Worm (Caenorhabditis elegans): ENCODE results near the gene K10B3.5.

K10B3.5 gene

DNA sequence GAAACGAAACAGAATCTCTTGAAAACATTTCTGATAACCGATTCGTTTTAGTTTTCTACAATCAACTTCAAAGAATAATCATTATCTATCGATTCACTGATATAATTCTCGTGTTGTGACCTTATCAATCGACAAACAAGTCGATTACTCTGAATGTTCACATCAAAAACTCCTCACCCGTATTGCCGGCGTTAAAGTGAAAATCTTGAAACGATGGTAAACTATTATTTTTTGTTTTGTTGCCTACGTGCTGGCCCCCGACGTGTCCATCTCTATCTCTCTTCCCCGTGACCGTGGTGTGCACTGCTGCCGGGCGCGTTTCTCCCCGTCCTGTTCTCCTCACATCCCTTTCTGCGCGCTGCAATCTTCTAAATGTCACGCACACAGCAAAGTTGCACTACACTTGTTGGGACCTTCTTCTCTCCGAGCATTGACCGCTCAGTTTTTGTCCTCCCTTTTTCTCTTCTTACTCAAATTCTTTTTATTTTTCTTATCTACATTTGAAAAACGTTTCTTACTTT, 16.3 kb downstream of the K10B3.5 start (continued):
- TF ChIP-seq tlf-1 (GFP tag; optimal IDR thresholded peaks at IDR 0.05) = no peak
- peak; percentile 19; the same call in 1 of the 2 replicates for TF ChIP-seq hmg-1.2 (GFP tag; IDR thresholded peaks at IDR 0.05)
- TF ChIP-seq lsy-27 (tag; optimal IDR thresholded peaks at IDR 0.05; ENCODE audit: borderline replicate concordance, insufficient read depth) = no peak
- no peak for TF ChIP-seq B0019.2 (GFP tag; conservative IDR thresholded peaks at IDR 0.05)
- no peak for TF ChIP-seq pbrm-1 (GFP tag; IDR thresholded peaks at IDR 0.05)
- no peak for TF ChIP-seq nhr-179 (tag; optimal IDR thresholded peaks at IDR 0.05)
- no peak for TF ChIP-seq F57A8.1 (GFP tag; optimal IDR thresholded peaks at IDR 0.05)
- TF ChIP-seq B0336.3 (GFP tag; IDR thresholded peaks at IDR 0.05) = no peak
- TF ChIP-seq mes-4 (tag; optimal IDR thresholded peaks at IDR 0.05) = no peak
- no peak for TF ChIP-seq dpff-1 (tag; optimal IDR thresholded peaks at IDR 0.05)
- no peak for TF ChIP-seq lin-54 (GFP tag; optimal IDR thresholded peaks at IDR 0.05)
- TF ChIP-seq Y53G8AR.9 (GFP tag; conservative IDR thresholded peaks at IDR 0.05) = 0 out of 2 replicates have a peak, but pooled peaks have one; percentile 24
- TF ChIP-seq B0035.1 (tag; optimal IDR thresholded peaks at IDR 0.05) = no peak
- TF ChIP-seq ztf-6 (GFP tag; IDR thresholded peaks at IDR 0.05) = no peak
- no peak for TF ChIP-seq Y56A3A.18 (GFP tag; IDR thresholded peaks at IDR 0.05)
- peak; percentile 34 for TF ChIP-seq ztf-18 (tag; optimal IDR thresholded peaks at IDR 0.05)
- no peak for TF ChIP-seq ceh-40 (GFP tag; IDR thresholded peaks at IDR 0.05)
- no peak for TF ChIP-seq T26A5.8 (tag; optimal IDR thresholded peaks at IDR 0.05)
- no peak for TF ChIP-seq Y79H2A.3 (GFP tag; conservative IDR thresholded peaks at IDR 0.05)
- peak; percentile 89 for TF ChIP-seq nhr-80 (tag; optimal IDR thresholded peaks at IDR 0.05)
- 0 out of 2 replicates have a peak, but pooled peaks have one; percentile 20 for TF ChIP-seq K11D2.4 (GFP tag; IDR thresholded peaks at IDR 0.05)
- no peak for TF ChIP-seq Y53F4B.3 (GFP tag; IDR thresholded peaks at IDR 0.05)
- TF ChIP-seq efl-1 (GFP tag; optimal IDR thresholded peaks at IDR 0.05) = no peak
- TF ChIP-seq nfya-1 (tag; optimal IDR thresholded peaks at IDR 0.05; ENCODE audit: borderline replicate concordance, insufficient read depth) = no peak
- peak; percentile 52 for TF ChIP-seq attf-5 (GFP tag; optimal IDR thresholded peaks at IDR 0.05)
- no peak for TF ChIP-seq fkh-3 (tag; optimal IDR thresholded peaks at IDR 0.05)
- TF ChIP-seq cebp-1 (GFP tag; IDR thresholded peaks at IDR 0.05) = 0 out of 2 replicates have a peak, but pooled peaks have one; percentile 12
- TF ChIP-seq cebp-1 (tag; optimal IDR thresholded peaks at IDR 0.05) = peak; percentile 52
- TF ChIP-seq nhr-90 (tag; optimal IDR thresholded peaks at IDR 0.05) = no peak
- TF ChIP-seq chd-7 (tag; optimal IDR thresholded peaks at IDR 0.05) = no peak
- no peak for TF ChIP-seq cebp-2 (GFP tag; IDR thresholded peaks at IDR 0.05)
- TF ChIP-seq ztf-26 (tag; optimal IDR thresholded peaks at IDR 0.05) = no peak
- TF ChIP-seq ccch-3 (GFP tag; optimal IDR thresholded peaks at IDR 0.05) = no peak
- TF ChIP-seq ztf-3 (GFP tag; optimal IDR thresholded peaks at IDR 0.05) = no peak
- TF ChIP-seq Y95B8A.8 (GFP tag; IDR thresholded peaks at IDR 0.05) = no peak
- no peak for TF ChIP-seq ceh-91 (GFP tag; IDR thresholded peaks at IDR 0.05)
- peak; percentile 21 for TF ChIP-seq somi-1 (GFP tag; optimal IDR thresholded peaks at IDR 0.05)
- no peak for TF ChIP-seq akir-1 (GFP tag; optimal IDR thresholded peaks at IDR 0.05)
- no peak for TF ChIP-seq F33H1.4 (GFP tag; IDR thresholded peaks at IDR 0.05)
- no peak for TF ChIP-seq snpc-4 (GFP tag; optimal IDR thresholded peaks at IDR 0.05)
- peak in 1 of 4 experiments; percentile 23 for TF ChIP-seq snpc-4 (tag; optimal IDR thresholded peaks at IDR 0.05)
- TF ChIP-seq mxl-1 (tag; optimal IDR thresholded peaks at IDR 0.05) = no peak
- TF ChIP-seq F57C9.4 (tag; optimal IDR thresholded peaks at IDR 0.05) = no peak
- TF ChIP-seq ceh-27 (GFP tag; optimal IDR thresholded peaks at IDR 0.05) = no peak
- no peak for TF ChIP-seq aptf-3 (GFP tag; IDR thresholded peaks at IDR 0.05)
- no peak for TF ChIP-seq ztf-25 (GFP tag; IDR thresholded peaks at IDR 0.05)
- peak; percentile 87 for TF ChIP-seq zfh-2 (GFP tag; conservative IDR thresholded peaks at IDR 0.05)
- no peak for TF ChIP-seq F49E8.2 (tag; optimal IDR thresholded peaks at IDR 0.05; ENCODE audit: insufficient read depth)
- no peak for TF ChIP-seq rpc-1 (optimal IDR thresholded peaks at IDR 0.05)
- no peak for TF ChIP-seq rpc-1 (tag; optimal IDR thresholded peaks at IDR 0.05)

Data from whole organism, young adult.